Fruit fly (Drosophila melanogaster): ENCODE measurements around the gene CG42660.

DNA sequence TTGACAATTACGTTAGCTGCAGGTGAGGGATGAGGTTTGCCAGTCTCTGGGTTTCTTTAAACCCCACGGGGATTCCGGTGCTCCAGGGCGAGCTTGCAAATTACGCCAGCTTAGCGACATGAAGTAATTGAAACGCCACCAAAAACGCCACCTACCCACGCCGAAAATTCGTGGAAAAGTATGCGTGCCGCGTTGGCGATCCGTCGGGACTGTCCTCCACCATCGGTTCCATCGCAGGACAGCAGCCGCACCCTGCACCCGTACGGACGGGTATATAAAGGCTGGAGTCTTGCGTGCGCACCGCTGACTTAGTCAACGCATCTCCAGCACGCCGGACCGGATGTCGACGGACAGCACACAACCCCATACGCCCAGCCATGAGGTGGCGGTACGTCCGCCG, 9.5 kb upstream of the CG42660 start, which contains the start of gene ppk26:
- TF ChIP-seq ttk (optimal IDR thresholded peaks at IDR 0.05) (no peak), psq (optimal IDR thresholded peaks at IDR 0.05) (no peak), insv (optimal IDR thresholded peaks at IDR 0.05) (no peak), h (optimal IDR thresholded peaks at IDR 0.05) (no peak), Sin3A (optimal IDR thresholded peaks at IDR 0.05) (no peak)

Measured in Kc167 (cell line).